Worm (Caenorhabditis elegans) whole organism, early embryonic: ENCODE data around the gene F23A7.3.

Experiments used
- aly-1 ChIP-seq: sonication (generic microtip); optimal IDR thresholded peaks from 2 replicates; lab custom pipeline; 2016; ENCODE audit warnings: missing genetic modification characterization, missing compliant biosample characterization
- ama-1 ChIP-seq: fragments of 150-350 bp; optimal IDR thresholded peaks from 2 replicates; lab custom pipeline; 2014
- ceh-13 ChIP-seq: fragments of 200-800 bp; sonication (Bioruptor generic); optimal IDR thresholded peaks from 2 replicates; lab custom pipeline; 2018; ENCODE audit warnings: mild to moderate bottlenecking, missing genetic modification characterization, missing compliant biosample characterization
- ceh-36 ChIP-seq: sonication (generic microtip); optimal IDR thresholded peaks from 2 replicates; lab custom pipeline; 2016; ENCODE audit warnings: missing genetic modification characterization, inconsistent platforms, missing compliant biosample characterization
- ets-7 ChIP-seq: sonication (generic microtip); optimal IDR thresholded peaks from 2 replicates; lab custom pipeline; 2016; ENCODE audit warnings: missing genotype, missing genetic modification characterization, missing compliant biosample characterization
- flt-1 ChIP-seq: fragments of 200-800 bp; sonication (Bioruptor generic); IDR thresholded peaks from 2 replicates; pipeline ENCODE4 v1.3.6; 2022; ENCODE audit warnings: missing genetic modification characterization, missing compliant biosample characterization
- hnd-1 ChIP-seq: sonication (generic microtip); optimal IDR thresholded peaks from 2 replicates; lab custom pipeline; 2016; ENCODE audit warnings: missing genetic modification characterization, missing compliant biosample characterization
- scrt-1 ChIP-seq: fragments of 200-800 bp; sonication (Bioruptor generic); IDR thresholded peaks from 2 replicates; pipeline ENCODE4 v1.3.6; 2022; ENCODE audit warnings: missing genetic modification characterization, missing compliant biosample characterization
- tbx-11 ChIP-seq: fragments of 200-800 bp; sonication (Bioruptor generic); IDR thresholded peaks from 2 replicates; pipeline ENCODE4 v1.3.6; 2022; ENCODE audit warnings: missing genetic modification characterization, missing compliant biosample characterization
- tbx-37 ChIP-seq: fragments of 200-800 bp; sonication (Bioruptor generic); conservative IDR thresholded peaks from 2 replicates; pipeline ENCODE4 v1.3.6; 2022; ENCODE audit warnings: missing genetic modification reagents, missing genetic modification characterization, missing compliant biosample characterization
- tra-4 ChIP-seq: sonication (generic microtip); optimal IDR thresholded peaks from 2 replicates; lab custom pipeline; 2017; ENCODE audit warnings: missing genetic modification characterization, missing compliant biosample characterization

ce11 chrX:16209660-16210059 lies 10.2 kb upstream of the F23A7.3 start:
- TF ChIP-seq tbx-11 (GFP tag; lab: Robert Waterston, UW) (peak; percentile 88), ets-7 (peak; percentile 77), tra-4 (tag; lab: Kevin White, UChicago) (peak; percentile 67), hnd-1 (tag; lab: Kevin White, UChicago) (peak; percentile 76), ama-1 (lab: Kevin White, UChicago) (no peak), ceh-13 (peak; percentile 88), tbx-37 (GFP tag; lab: Robert Waterston, UW) (peak; percentile 88), aly-1 (tag; lab: Kevin White, UChicago) (peak; percentile 85), scrt-1 (GFP tag; lab: Robert Waterston, UW) (peak; percentile 92), ceh-36 (peak; percentile 86), flt-1 (GFP tag; lab: Robert Waterston, UW) (peak; percentile 94)
